Worm (Caenorhabditis elegans) whole organism, mixed stage, embryonic: ENCODE results near the gene F17E9.3.

Experiments
- blmp-1 ChIP-seq: fragments of 150-350 bp; optimal IDR thresholded peaks from 2 replicates; lab custom pipeline; 2014; ENCODE audit warnings: missing biosample characterization, missing genetic modification characterization
- nhr-12 ChIP-seq: fragments of 150-350 bp; optimal IDR thresholded peaks from 2 replicates; lab custom pipeline; 2014; ENCODE audit warnings: missing biosample characterization, missing genetic modification characterization

DNA sequence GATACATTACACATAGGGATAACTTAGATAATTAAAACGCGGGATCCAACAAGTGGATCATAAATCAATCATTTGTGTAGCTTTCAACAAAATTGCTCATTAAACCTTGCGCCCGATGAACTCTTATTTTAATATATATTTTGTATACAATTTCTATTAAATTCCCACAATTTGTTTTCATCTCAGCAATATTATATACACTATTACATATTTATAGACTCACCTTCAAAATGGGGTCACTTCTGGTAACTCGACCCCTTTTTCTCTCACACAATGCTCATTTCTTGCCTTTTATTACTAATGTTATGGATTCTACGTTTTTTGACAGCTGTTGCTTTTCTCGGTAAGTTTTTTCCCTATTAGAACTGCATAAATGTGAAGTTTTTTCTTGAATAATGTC, 15.0 kb upstream of the F17E9.3 start, which contains the start of gene lgc-6:
- TF ChIP-seq nhr-12 (tag; lab: Kevin White, UChicago) (no peak), blmp-1 (no peak)
